Fruit fly (Drosophila melanogaster) whole organism, embryonic: ENCODE measurements around the gene Rdh.

Experiments used
- CG10543 ChIP-seq: fragments of 200-800 bp; sonication (Bioruptor generic); optimal IDR thresholded peaks from 3 replicates; lab custom pipeline; 2017; ENCODE audit warnings: missing biosample characterization, mild to moderate bottlenecking, missing genetic modification characterization, moderate library complexity
- CG10654 ChIP-seq: fragments of 200-800 bp; sonication (Bioruptor generic); optimal IDR thresholded peaks from 2 replicates; lab custom pipeline; 2016; ENCODE audit warnings: missing biosample characterization, missing genetic modification characterization
- CG11247 ChIP-seq: fragments of 200-800 bp; sonication (Bioruptor generic); IDR thresholded peaks from 2 replicates; pipeline ENCODE4 v1.3.6; 2022; ENCODE audit warnings: missing biosample characterization, missing genetic modification characterization
- CG12659 ChIP-seq: fragments of 200-800 bp; sonication (Bioruptor generic); optimal IDR thresholded peaks from 3 replicates; lab custom pipeline; 2017; ENCODE audit warnings: mild to moderate bottlenecking, missing biosample characterization, missing genetic modification reagents, missing genetic modification characterization
- CG14965 ChIP-seq: fragments of 200-800 bp; sonication (Bioruptor generic); optimal IDR thresholded peaks from 2 replicates; lab custom pipeline; 2016; ENCODE audit warnings: missing biosample characterization, missing genetic modification characterization, borderline replicate concordance
- CG15011 ChIP-seq: fragments of 200-800 bp; sonication (Bioruptor generic); optimal IDR thresholded peaks from 3 replicates; lab custom pipeline; 2018; ENCODE audit warnings: missing biosample characterization, mild to moderate bottlenecking, missing genetic modification characterization
- CG17612 ChIP-seq: fragments of 200-800 bp; sonication (Bioruptor generic); IDR thresholded peaks from 2 replicates; pipeline ENCODE4 v1.3.6; 2022; ENCODE audit warnings: missing biosample characterization, missing genetic modification characterization
- CG17912 ChIP-seq: fragments of 200-800 bp; sonication (Bioruptor generic); optimal IDR thresholded peaks from 2 replicates; lab custom pipeline; 2018; ENCODE audit warnings: missing biosample characterization, mild to moderate bottlenecking, missing genetic modification characterization
- CG34422 ChIP-seq: fragments of 200-800 bp; sonication (Bioruptor generic); IDR thresholded peaks from 3 replicates; pipeline ENCODE4 v1.3.6; 2022; ENCODE audit warnings: missing biosample characterization, missing genetic modification characterization
- CG6689 ChIP-seq: fragments of 200-800 bp; sonication (Bioruptor generic); IDR thresholded peaks from 2 replicates; pipeline ENCODE4 v1.3.6; 2022; ENCODE audit warnings: missing biosample characterization, missing genetic modification characterization
- CG7271 ChIP-seq: fragments of 200-800 bp; sonication (Bioruptor generic); optimal IDR thresholded peaks from 2 replicates; lab custom pipeline; 2018; ENCODE audit warnings: missing biosample characterization, mild to moderate bottlenecking, missing genetic modification characterization, moderate library complexity
- CG7963 ChIP-seq: fragments of 200-800 bp; sonication (Bioruptor generic); IDR thresholded peaks from 3 replicates; pipeline ENCODE4 v1.3.6; 2022; ENCODE audit warnings: missing biosample characterization, missing genetic modification characterization; ENCODE audit not compliant: partially characterized antibody
- CG8281 ChIP-seq: fragments of 200-800 bp; sonication (Bioruptor generic); optimal IDR thresholded peaks from 2 replicates; lab custom pipeline; 2018; ENCODE audit warnings: missing biosample characterization, mild to moderate bottlenecking, missing genetic modification characterization, moderate library complexity
- CG8478 ChIP-seq: fragments of >200 bp; optimal IDR thresholded peaks from 2 replicates; lab custom pipeline; 2018
- CG9215 ChIP-seq: fragments of 200-800 bp; sonication (Bioruptor generic); IDR thresholded peaks from 2 replicates; pipeline ENCODE4 v1.3.6; 2022; ENCODE audit warnings: missing biosample characterization, missing genetic modification characterization
- CoRest ChIP-seq: fragments of 200-800 bp; sonication (Bioruptor generic); optimal IDR thresholded peaks from 3 replicates; lab custom pipeline; 2018; ENCODE audit warnings: missing biosample characterization, mild to moderate bottlenecking, missing genetic modification characterization, moderate library complexity
- Dll ChIP-seq: fragments of 200-800 bp; sonication (Bioruptor generic); IDR thresholded peaks from 4 replicates; pipeline ENCODE4 v1.3.6; 2022; ENCODE audit warnings: missing biosample characterization, missing genetic modification characterization; ENCODE audit not compliant: partially characterized antibody
- H2.0 ChIP-seq: fragments of 200-800 bp; sonication (Bioruptor generic); IDR thresholded peaks from 2 replicates; pipeline ENCODE4 v1.3.6; 2022; ENCODE audit warnings: missing biosample characterization, missing genetic modification characterization
- Hr39 ChIP-seq: fragments of >200 bp; optimal IDR thresholded peaks from 2 replicates; lab custom pipeline; 2017
- NK7.1 ChIP-seq: fragments of 200-800 bp; sonication (Bioruptor generic); optimal IDR thresholded peaks from 3 replicates; lab custom pipeline; 2016; ENCODE audit warnings: missing biosample characterization, missing genetic modification characterization
- Optix ChIP-seq: fragments of 200-800 bp; sonication (Bioruptor generic); IDR thresholded peaks from 3 replicates; pipeline ENCODE4 v1.3.6; 2022; ENCODE audit warnings: missing biosample characterization, missing genetic modification characterization
- PHDP ChIP-seq: fragments of 200-800 bp; sonication (Bioruptor generic); optimal IDR thresholded peaks from 3 replicates; lab custom pipeline; 2018; ENCODE audit warnings: missing biosample characterization, mild to moderate bottlenecking, missing genetic modification characterization, moderate library complexity
- Side ChIP-seq: fragments of 200-800 bp; sonication (Bioruptor generic); optimal IDR thresholded peaks from 2 replicates; lab custom pipeline; 2016; ENCODE audit warnings: missing biosample characterization, missing genetic modification characterization
- Sox100B ChIP-seq: fragments of 200-800 bp; sonication (Bioruptor generic); optimal IDR thresholded peaks from 3 replicates; lab custom pipeline; 2018; ENCODE audit warnings: missing biosample characterization, mild to moderate bottlenecking, missing genetic modification characterization
- Trl ChIP-seq, 3 experiments: fragments of >200 bp in 2 of 3; fragments of 200-800 bp in 1 of 3; sonication (Bioruptor generic) in 1 of 3; optimal IDR thresholded peaks; 2 replicates in 1 of 3; 3 replicates in 2 of 3; lab custom pipeline; 2016 to 2017; ENCODE audit warnings: missing biosample characterization in 1 of 3, missing genetic modification characterization in 1 of 3
- Usf ChIP-seq: fragments of 200-800 bp; sonication (Bioruptor generic); optimal IDR thresholded peaks from 2 replicates; lab custom pipeline; 2017; ENCODE audit warnings: missing genotype, missing biosample characterization, missing genetic modification characterization
- ab ChIP-seq: fragments of 200-800 bp; sonication (Bioruptor generic); optimal IDR thresholded peaks from 2 replicates; lab custom pipeline; 2016; ENCODE audit warnings: missing biosample characterization, missing genetic modification characterization
- abd-A ChIP-seq: fragments of 200-800 bp; sonication (Bioruptor generic); optimal IDR thresholded peaks from 3 replicates; lab custom pipeline; 2019; ENCODE audit warnings: missing biosample characterization, mild to moderate bottlenecking, missing genetic modification characterization, moderate library complexity
- bowl ChIP-seq: fragments of 200-800 bp; sonication (Bioruptor generic); IDR thresholded peaks from 2 replicates; pipeline ENCODE4 v1.3.6; 2022; ENCODE audit warnings: missing biosample characterization, missing genetic modification characterization
- caup ChIP-seq: fragments of 200-800 bp; sonication (Bioruptor generic); optimal IDR thresholded peaks from 3 replicates; lab custom pipeline; 2017; ENCODE audit warnings: missing biosample characterization, mild to moderate bottlenecking, missing genetic modification characterization, moderate library complexity; ENCODE audit not compliant: severe bottlenecking
- chn ChIP-seq: fragments of 200-800 bp; sonication (Bioruptor generic); optimal IDR thresholded peaks from 2 replicates; lab custom pipeline; 2016; ENCODE audit warnings: missing biosample characterization, missing genetic modification characterization
- eve ChIP-seq, 2 experiments: fragments of >200 bp; optimal IDR thresholded peaks; 2 replicates each; lab custom pipeline; 2017; ENCODE audit warnings: missing biosample characterization in 2 of 2, missing genetic modification characterization in 2 of 2
- gce ChIP-seq: fragments of 200-800 bp; sonication (Bioruptor generic); IDR thresholded peaks from 3 replicates; pipeline ENCODE4 v1.3.6; 2022; ENCODE audit warnings: missing biosample characterization, missing genetic modification characterization
- jumu ChIP-seq: fragments of 200-800 bp; sonication (Bioruptor generic); optimal IDR thresholded peaks from 3 replicates; lab custom pipeline; 2016; ENCODE audit warnings: missing biosample characterization, missing genetic modification characterization
- kni ChIP-seq: fragments of 200-800 bp; sonication (Bioruptor generic); optimal IDR thresholded peaks from 3 replicates; lab custom pipeline; 2017; ENCODE audit warnings: mild to moderate bottlenecking, missing biosample characterization, missing genetic modification reagents, missing genetic modification characterization
- mld ChIP-seq: fragments of 200-800 bp; sonication (Bioruptor generic); IDR thresholded peaks from 3 replicates; pipeline ENCODE4 v1.3.6; 2022; ENCODE audit warnings: missing biosample characterization, missing genetic modification characterization; ENCODE audit not compliant: partially characterized antibody
- nerfin-2 ChIP-seq: fragments of 200-800 bp; sonication (Bioruptor generic); IDR thresholded peaks from 2 replicates; pipeline ENCODE4 v1.3.6; 2022; ENCODE audit warnings: missing biosample characterization, missing genetic modification characterization; ENCODE audit not compliant: partially characterized antibody
- odd ChIP-seq: fragments of 200-800 bp; sonication (Bioruptor generic); optimal IDR thresholded peaks from 2 replicates; lab custom pipeline; 2017; ENCODE audit warnings: missing biosample characterization, mild to moderate bottlenecking, missing genetic modification characterization
- org-1 ChIP-seq: fragments of 200-800 bp; sonication (Bioruptor generic); optimal IDR thresholded peaks from 2 replicates; lab custom pipeline; 2017; ENCODE audit warnings: missing biosample characterization, missing genetic modification characterization
- pzg ChIP-seq: fragments of 200-800 bp; sonication (Bioruptor generic); optimal IDR thresholded peaks from 3 replicates; lab custom pipeline; 2018; ENCODE audit warnings: missing biosample characterization, mild to moderate bottlenecking, missing genetic modification characterization, moderate library complexity
- ranshi ChIP-seq: fragments of 200-800 bp; sonication (Bioruptor generic); IDR thresholded peaks from 2 replicates; pipeline ENCODE4 v1.3.6; 2022; ENCODE audit warnings: missing biosample characterization, missing genetic modification characterization
- run ChIP-seq: fragments of 200-800 bp; sonication (Bioruptor generic); optimal IDR thresholded peaks from 3 replicates; lab custom pipeline; 2018; ENCODE audit warnings: missing biosample characterization, mild to moderate bottlenecking, missing genetic modification characterization
- schlank ChIP-seq: fragments of 200-800 bp; sonication (Bioruptor generic); optimal IDR thresholded peaks from 2 replicates; lab custom pipeline; 2018; ENCODE audit warnings: missing biosample characterization, mild to moderate bottlenecking, missing genetic modification characterization
- sqz ChIP-seq: fragments of 200-800 bp; sonication (Bioruptor generic); optimal IDR thresholded peaks from 3 replicates; lab custom pipeline; 2018; ENCODE audit warnings: missing biosample characterization, mild to moderate bottlenecking, missing genetic modification characterization
- stwl ChIP-seq: fragments of 200-800 bp; sonication (Bioruptor generic); optimal IDR thresholded peaks from 3 replicates; lab custom pipeline; 2018; ENCODE audit warnings: missing biosample characterization, mild to moderate bottlenecking, missing genetic modification characterization, moderate library complexity
- tll ChIP-seq, 2 experiments: fragments of 200-800 bp in 1 of 2; fragments of >200 bp in 1 of 2; sonication (Bioruptor generic) in 1 of 2; optimal IDR thresholded peaks; 2 replicates each; lab custom pipeline; 2017 to 2019; ENCODE audit warnings: missing biosample characterization in 2 of 2, missing genetic modification characterization in 2 of 2, mild to moderate bottlenecking in 1 of 2, moderate library complexity in 1 of 2
- trem ChIP-seq: fragments of 200-800 bp; optimal IDR thresholded peaks from 3 replicates; lab custom pipeline; 2019; ENCODE audit warnings: missing biosample characterization, mild to moderate bottlenecking, missing genetic modification characterization, moderate library complexity
- tx ChIP-seq: fragments of 200-800 bp; sonication (Bioruptor generic); optimal IDR thresholded peaks from 2 replicates; lab custom pipeline; 2016; ENCODE audit warnings: missing biosample characterization, missing genetic modification characterization
- usp ChIP-seq: fragments of >200 bp; optimal IDR thresholded peaks from 2 replicates; lab custom pipeline; 2017; ENCODE audit warnings: missing biosample characterization, missing genetic modification characterization
- z ChIP-seq: fragments of 200-800 bp; sonication (Bioruptor generic); IDR thresholded peaks from 3 replicates; pipeline ENCODE4 v1.3.6; 2022; ENCODE audit warnings: missing biosample characterization, missing genetic modification characterization

Rdh gene

dm6 chr3L:3787595-3788151 is 37.6 kb upstream of the Rdh start (continued):
- TF ChIP-seq Optix (GFP tag; lab: Robert Waterston, UW): no peak
- no peak for TF ChIP-seq CG8478
- TF ChIP-seq CG6689 (GFP tag; lab: Robert Waterston, UW): no peak
- TF ChIP-seq CG34422 (GFP tag; lab: Robert Waterston, UW): peak; percentile 72; the same call in 1 of the 3 replicates
- peak; percentile 98 for TF ChIP-seq sqz (GFP tag; lab: Kevin White, UChicago)
- peak; percentile 45 for TF ChIP-seq kni (GFP tag; lab: Kevin White, UChicago)
- no peak for TF ChIP-seq nerfin-2 (GFP tag; lab: Robert Waterston, UW)
- TF ChIP-seq abd-A: peak; percentile 48
- no peak for TF ChIP-seq CG7963 (GFP tag; lab: Robert Waterston, UW)
- peak; percentile 55 for TF ChIP-seq trem (tag; lab: Kevin White, UChicago)
- TF ChIP-seq usp: no peak
- TF ChIP-seq odd (GFP tag; lab: Kevin White, UChicago): peak; percentile 68
- TF ChIP-seq Usf (GFP tag; lab: Kevin White, UChicago): no peak
- no peak for TF ChIP-seq CoRest
- TF ChIP-seq schlank (tag; lab: Kevin White, UChicago): no peak
- TF ChIP-seq ranshi (GFP tag; lab: Robert Waterston, UW): 0 out of 2 replicates have a peak, but pooled peaks have one; percentile 22
- TF ChIP-seq z (GFP tag; lab: Robert Waterston, UW): peak; percentile 44; the same call in 1 of the 3 replicates
- TF ChIP-seq run (tag; lab: Kevin White, UChicago): peak; percentile 36
- TF ChIP-seq CG10543: peak; percentile 43
- 0 out of 2 replicates have a peak, but pooled peaks have one; percentile 6 for TF ChIP-seq bowl (GFP tag; lab: Robert Waterston, UW)
- no peak for TF ChIP-seq H2.0
- TF ChIP-seq chn (GFP tag; lab: Kevin White, UChicago): no peak
- peak in 1 of 2 experiments; percentile 28 for TF ChIP-seq Trl (optimal IDR thresholded peaks at IDR 0.05; lab: Kevin White, UChicago)
- TF ChIP-seq Trl (GFP tag; optimal IDR thresholded peaks at IDR 0.05; lab: Kevin White, UChicago): no peak
- TF ChIP-seq CG9215 (GFP tag; lab: Robert Waterston, UW): no peak
- TF ChIP-seq CG10654: no peak
- no peak for TF ChIP-seq jumu (GFP tag; lab: Kevin White, UChicago)
- no peak for TF ChIP-seq mld (GFP tag; lab: Robert Waterston, UW)
- TF ChIP-seq tx (GFP tag; lab: Kevin White, UChicago): no peak
- no peak for TF ChIP-seq CG14965
- peak; percentile 44 for TF ChIP-seq stwl (tag; lab: Kevin White, UChicago)
- TF ChIP-seq gce: peak; percentile 30; the same call in 1 of the 3 replicates
- TF ChIP-seq PHDP: peak; percentile 43
- peak; percentile 54 for TF ChIP-seq caup (GFP tag; lab: Kevin White, UChicago)
- TF ChIP-seq ab (GFP tag; lab: Kevin White, UChicago): no peak
- no peak for TF ChIP-seq NK7.1 (GFP tag; lab: Kevin White, UChicago)
- TF ChIP-seq CG8281 (tag; lab: Kevin White, UChicago): no peak
- TF ChIP-seq CG11247 (GFP tag; lab: Robert Waterston, UW): no peak
- TF ChIP-seq pzg: peak; percentile 78
- no peak for TF ChIP-seq Sox100B (GFP tag; lab: Kevin White, UChicago)
- TF ChIP-seq CG17612 (GFP tag; lab: Robert Waterston, UW): no peak
- TF ChIP-seq CG7271: no peak
- peak in 1 of 2 experiments; percentile 19 for TF ChIP-seq tll (GFP tag; optimal IDR thresholded peaks at IDR 0.05; lab: Kevin White, UChicago)
- TF ChIP-seq Dll: 0 out of 4 replicates have a peak, but pooled peaks have one; percentile 46
- TF ChIP-seq org-1 (GFP tag; lab: Kevin White, UChicago): no peak
- TF ChIP-seq CG17912 (GFP tag; lab: Kevin White, UChicago): peak; percentile 67
- peak; percentile 11 for TF ChIP-seq Side
- TF ChIP-seq Hr39 (lab: Kevin White, UChicago): no peak
- peak; percentile 45 for TF ChIP-seq CG12659 (GFP tag; lab: Kevin White, UChicago)
- TF ChIP-seq CG15011 (GFP tag; lab: Kevin White, UChicago): no peak
- TF ChIP-seq eve (GFP tag; optimal IDR thresholded peaks at IDR 0.05; lab: Kevin White, UChicago): no peak
